Worm (Caenorhabditis elegans): Measurements from ENCODE around the gene cam-1.
A peak's percentile ranks its signal among the peaks of the same experiment; 100 is the strongest.

The cam-1 gene

ce11 chrII:9331343-9331742 lies 21.2 kb upstream of the cam-1 start, which contains the start of gene eif-3.F:
Gene eif-3.F (plus strand): TSS chrII:9331643.
- TF ChIP-seq dmd-4 (tag; optimal IDR thresholded peaks at IDR 0.05; ENCODE audit: borderline replicate concordance) (no peak), ceh-24 (tag; optimal IDR thresholded peaks at IDR 0.05) (no peak), tbx-7 (tag; optimal IDR thresholded peaks at IDR 0.05) (no peak), unc-42 (tag; optimal IDR thresholded peaks at IDR 0.05) (no peak), ttx-3 (tag; optimal IDR thresholded peaks at IDR 0.05) (no peak), ceh-22 (tag; optimal IDR thresholded peaks at IDR 0.05) (no peak)

- TF ChIP-seq odd-2 (tag; optimal IDR thresholded peaks at IDR 0.05) (no peak), pax-1 (tag; optimal IDR thresholded peaks at IDR 0.05) (no peak), T23F11.4 (GFP tag; optimal IDR thresholded peaks at IDR 0.05) (no peak), elt-2 (tag; optimal IDR thresholded peaks at IDR 0.05) (no peak), ceh-22 (tag; optimal IDR thresholded peaks at IDR 0.05) (no peak), pqm-1 (tag; optimal IDR thresholded peaks at IDR 0.05) (no peak), ceh-18 (tag; optimal IDR thresholded peaks at IDR 0.05) (no peak), sox-2 (GFP tag; IDR thresholded peaks at IDR 0.05) (no peak), fkh-10 (GFP tag; optimal IDR thresholded peaks at IDR 0.05) (no peak), ama-1 (optimal IDR thresholded peaks at IDR 0.05) (no peak), ztf-16 (tag; optimal IDR thresholded peaks at IDR 0.05) (no peak), C38D4.7 (GFP tag; optimal IDR thresholded peaks at IDR 0.05) (no peak), fax-1 (tag; optimal IDR thresholded peaks at IDR 0.05) (no peak), ceh-14 (tag; optimal IDR thresholded peaks at IDR 0.05) (no peak), lin-11 (tag; optimal IDR thresholded peaks at IDR 0.05) (no peak), ceh-19 (GFP tag; optimal IDR thresholded peaks at IDR 0.05) (no peak), ref-2 (tag; optimal IDR thresholded peaks at IDR 0.05) (no peak)
Observed at ce11 chrII:9329474-9329873, 19.4 kb upstream of the cam-1 start, which contains the start of gene wbp-2. Gene wbp-2 (plus strand): TSS chrII:9329774.

- no peak for TF ChIP-seq ceh-48 (tag; optimal IDR thresholded peaks at IDR 0.05)
- no peak for TF ChIP-seq ztf-16 (tag; optimal IDR thresholded peaks at IDR 0.05)
- no peak for TF ChIP-seq mec-3 (tag; optimal IDR thresholded peaks at IDR 0.05; ENCODE audit: borderline replicate concordance)
- TF ChIP-seq fax-1 (tag; optimal IDR thresholded peaks at IDR 0.05) = no peak
- TF ChIP-seq fkh-10 (GFP tag; optimal IDR thresholded peaks at IDR 0.05) = no peak
- TF ChIP-seq nhr-11 (tag; optimal IDR thresholded peaks at IDR 0.05) = no peak
- TF ChIP-seq rnt-1 (tag; optimal IDR thresholded peaks at IDR 0.05) = no peak
Observed at ce11 chrII:9325555-9325954, 15.5 kb upstream of the cam-1 start.

- no peak for TF ChIP-seq ama-1 (optimal IDR thresholded peaks at IDR 0.05)
- TF ChIP-seq rnt-1 (tag; optimal IDR thresholded peaks at IDR 0.05) = no peak
- peak; percentile 41 for TF ChIP-seq ceh-34 (tag; optimal IDR thresholded peaks at IDR 0.05)
- peak; percentile 2 for TF ChIP-seq unc-55 (GFP tag; optimal IDR thresholded peaks at IDR 0.05)
Observed at ce11 chrII:9324824-9325351, 14.8 kb upstream of the cam-1 start, which contains the start of gene eat-3. Gene eat-3 (plus strand): TSS chrII:9324874.

DNA sequence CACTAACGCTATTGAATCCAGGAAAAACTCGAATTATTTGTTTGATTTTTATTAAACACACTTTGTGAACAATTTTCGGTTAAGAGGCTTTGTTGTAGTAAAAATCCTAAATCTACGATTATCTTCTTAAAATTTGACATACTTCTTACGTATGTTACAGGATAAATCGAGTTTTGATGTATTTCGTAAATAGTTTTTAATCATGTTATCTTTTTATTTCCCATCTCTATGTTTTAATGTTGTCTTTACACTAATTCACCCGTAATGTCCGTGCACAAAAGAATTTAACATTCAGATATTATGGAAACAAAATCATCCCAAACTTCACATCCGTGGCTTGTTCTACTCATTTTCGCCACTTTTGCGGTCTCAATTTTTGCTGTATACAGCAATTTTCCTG lies 13.6 kb upstream of the cam-1 start, which contains the start of gene egli-1:
Gene egli-1, plus strand, starts transcription at position 301 of the 400 bp plus-strand sequence.
- TF ChIP-seq ceh-14 (tag; optimal IDR thresholded peaks at IDR 0.05) (no peak), ahr-1 (tag; optimal IDR thresholded peaks at IDR 0.05) (no peak), ceh-24 (tag; optimal IDR thresholded peaks at IDR 0.05) (no peak), rnt-1 (tag; optimal IDR thresholded peaks at IDR 0.05) (no peak), ceh-34 (tag; optimal IDR thresholded peaks at IDR 0.05) (no peak), syd-9 (tag; optimal IDR thresholded peaks at IDR 0.05) (no peak), ceh-18 (tag; optimal IDR thresholded peaks at IDR 0.05) (no peak), K09A11.1 (tag; optimal IDR thresholded peaks at IDR 0.05; ENCODE audit: insufficient read depth) (no peak), npax-4 (tag; optimal IDR thresholded peaks at IDR 0.05) (no peak), ama-1 (optimal IDR thresholded peaks at IDR 0.05) (no peak)
